Worm (Caenorhabditis elegans): ENCODE results near the gene perm-1.

DNA sequence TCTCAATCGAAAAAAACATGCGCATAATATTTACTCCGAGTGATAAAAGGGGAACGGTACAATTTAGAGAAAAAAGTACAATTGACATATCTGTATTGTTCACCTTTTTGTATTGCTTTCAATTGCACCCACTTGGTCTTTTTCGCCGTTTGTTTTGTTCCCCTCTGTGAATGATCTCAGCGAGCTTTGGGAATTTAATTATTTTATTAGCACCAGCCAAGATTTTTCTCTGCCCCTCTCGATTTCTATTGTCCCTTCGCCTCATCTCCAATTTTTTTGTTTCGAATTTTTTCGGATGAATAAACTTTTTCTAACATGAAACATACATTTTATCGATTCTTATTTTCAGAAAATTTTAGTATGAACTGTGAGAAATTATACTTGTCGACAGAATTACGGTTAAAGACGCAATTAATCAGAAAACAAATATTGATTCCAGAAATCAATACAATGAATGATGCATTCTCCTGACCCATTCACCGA, 19.6 kb downstream of the perm-1 start, which contains the start of gene rev-1:
- TF ChIP-seq flt-1 (GFP tag; IDR thresholded peaks at IDR 0.05) (no peak), ztf-23 (GFP tag; IDR thresholded peaks at IDR 0.05) (no peak), klf-2 (GFP tag; conservative IDR thresholded peaks at IDR 0.05) (no peak), tab-1 (GFP tag; IDR thresholded peaks at IDR 0.05) (no peak), med-1 (GFP tag; optimal IDR thresholded peaks at IDR 0.05; ENCODE audit: insufficient read depth) (no peak), cog-1 (tag; optimal IDR thresholded peaks at IDR 0.05) (no peak), ref-1 (GFP tag; conservative IDR thresholded peaks at IDR 0.05) (no peak), ztf-29 (GFP tag; IDR thresholded peaks at IDR 0.05) (no peak)
